Worm (Caenorhabditis elegans) whole organism, L4/young adult: ENCODE data around the gene yap-1.
A peak's percentile ranks its signal among the peaks of the same experiment; 100 is the strongest.

ENCODE experiments used
- W03F9.2 ChIP-seq: fragments of 150-350 bp; optimal IDR thresholded peaks from 2 replicates; lab custom pipeline; 2014; ENCODE audit warnings: missing biosample characterization, missing genetic modification characterization
- dao-5 ChIP-seq: sonication (generic microtip); optimal IDR thresholded peaks from 2 replicates; lab custom pipeline; 2016; ENCODE audit warnings: missing genotype, missing genetic modification characterization, moderate library complexity, missing compliant biosample characterization
- him-1 ChIP-seq: sonication (generic microtip); optimal IDR thresholded peaks from 2 replicates; lab custom pipeline; 2016; ENCODE audit warnings: missing genotype, missing genetic modification reagents, missing genetic modification characterization, missing compliant biosample characterization

yap-1 gene

ce11 chrX:10691643-10692042 is at the start of gene yap-1:
yap-1 (plus strand) TSS chrX:10691943.
- TF ChIP-seq W03F9.2 (tag; lab: Kevin White, UChicago) (no peak), him-1 (tag; lab: Kevin White, UChicago) (no peak), dao-5 (tag; lab: Kevin White, UChicago) (no peak)

- TF ChIP-seq him-1 (tag; lab: Kevin White, UChicago): no peak
- TF ChIP-seq dao-5 (tag; lab: Kevin White, UChicago): no peak
- no peak for TF ChIP-seq W03F9.2 (tag; lab: Kevin White, UChicago)
Measured at ce11 chrX:10645148-10645547, 46.6 kb upstream of the yap-1 start.

DNA sequence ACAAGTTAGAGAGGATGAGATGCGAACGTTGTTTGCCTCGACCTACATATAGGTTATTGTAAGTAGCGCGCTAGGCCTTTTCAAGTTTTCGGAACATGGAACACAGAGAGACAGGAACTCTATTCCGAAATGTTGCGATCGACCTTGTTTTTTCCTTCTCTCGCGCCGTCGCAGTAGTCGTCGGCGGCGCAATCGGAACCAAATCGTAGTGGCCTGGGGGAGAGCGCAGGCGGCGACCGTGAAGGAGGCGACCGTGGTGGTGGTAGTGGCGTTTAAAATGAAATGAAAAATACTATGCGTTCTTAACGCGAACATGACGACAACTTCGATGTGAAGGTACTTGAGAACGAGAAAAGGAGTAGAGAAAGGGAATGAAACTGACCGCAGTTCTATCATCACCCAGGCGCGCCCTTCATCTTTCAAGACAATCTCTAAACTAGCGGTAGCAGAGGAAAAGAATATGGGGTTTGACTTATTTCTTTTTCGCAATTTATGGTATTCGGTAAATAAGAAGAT is 44.1 kb upstream of the yap-1 start:
- TF ChIP-seq W03F9.2 (tag; lab: Kevin White, UChicago): no peak

DNA sequence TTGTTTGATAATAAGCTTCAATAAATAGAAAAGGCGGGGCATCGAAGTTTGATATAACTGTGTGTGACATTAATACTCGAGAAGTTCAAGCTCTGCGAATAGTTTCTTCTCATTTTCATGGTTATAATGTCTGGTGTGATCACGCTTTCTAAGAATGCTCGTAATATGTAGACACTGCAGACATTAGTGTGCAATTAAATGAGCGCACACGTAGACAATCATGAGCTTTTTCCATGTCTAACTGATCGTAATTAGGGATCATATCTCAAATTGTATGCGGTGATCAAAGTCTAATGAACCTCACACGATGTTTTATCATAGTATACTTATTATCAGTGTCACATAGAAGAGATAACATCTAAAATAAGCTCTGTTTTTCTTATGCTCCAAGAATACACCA is 41.6 kb upstream of the yap-1 start:
- TF ChIP-seq him-1 (tag; lab: Kevin White, UChicago) (no peak), dao-5 (tag; lab: Kevin White, UChicago) (no peak), W03F9.2 (tag; lab: Kevin White, UChicago) (no peak)

ce11 chrX:10656604-10657003 is 35.1 kb upstream of the yap-1 start:
- TF ChIP-seq dao-5 (tag; lab: Kevin White, UChicago) (no peak), W03F9.2 (tag; lab: Kevin White, UChicago) (no peak), him-1 (tag; lab: Kevin White, UChicago) (no peak)

ce11 chrX:10659508-10659907 is 32.2 kb upstream of the yap-1 start:
- TF ChIP-seq dao-5 (tag; lab: Kevin White, UChicago) (no peak), him-1 (tag; lab: Kevin White, UChicago) (no peak), W03F9.2 (tag; lab: Kevin White, UChicago) (no peak)

DNA sequence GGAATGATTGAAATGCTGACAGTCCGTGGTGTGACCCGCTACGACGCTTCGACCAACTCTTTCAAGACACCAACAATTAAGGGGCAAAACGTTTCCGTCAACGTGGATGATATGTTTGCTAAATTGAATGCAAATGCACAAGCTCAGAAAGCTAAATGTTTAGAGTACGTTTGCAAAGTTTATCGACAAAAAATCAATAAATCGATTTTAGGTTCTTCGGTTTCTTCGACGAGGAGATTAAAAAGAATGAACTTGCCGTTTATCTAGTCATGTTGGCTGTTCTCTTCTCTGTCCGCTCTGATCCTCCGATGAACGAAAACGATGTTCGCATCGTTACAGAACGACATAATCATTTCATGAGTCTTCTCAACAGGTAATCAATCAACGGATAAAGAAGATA is 27.0 kb upstream of the yap-1 start:
- TF ChIP-seq dao-5 (tag; lab: Kevin White, UChicago): no peak
- TF ChIP-seq him-1 (tag; lab: Kevin White, UChicago): no peak
- no peak for TF ChIP-seq W03F9.2 (tag; lab: Kevin White, UChicago)

DNA sequence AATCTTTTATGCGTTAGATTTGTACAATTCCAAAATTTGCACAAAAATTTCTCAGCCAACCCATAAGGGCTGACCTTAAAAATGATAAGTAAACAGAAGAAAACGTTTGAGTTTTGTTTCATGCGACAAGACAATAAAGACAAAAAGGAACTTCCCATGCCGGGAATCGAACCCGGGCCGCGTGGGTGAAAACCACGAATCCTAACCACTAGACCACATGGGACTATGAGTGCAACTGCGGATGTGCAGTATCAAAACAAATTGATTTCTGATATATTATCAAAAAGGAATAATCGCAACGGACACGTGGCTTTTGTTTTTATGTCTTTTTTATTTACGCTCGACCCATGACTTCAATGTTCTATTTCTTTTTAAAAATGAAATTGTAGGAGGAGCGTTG is 24.9 kb upstream of the yap-1 start:
- TF ChIP-seq W03F9.2 (tag; lab: Kevin White, UChicago) (no peak), him-1 (tag; lab: Kevin White, UChicago) (no peak), dao-5 (tag; lab: Kevin White, UChicago) (no peak)

- TF ChIP-seq W03F9.2 (tag; lab: Kevin White, UChicago): no peak
- TF ChIP-seq dao-5 (tag; lab: Kevin White, UChicago): no peak
- TF ChIP-seq him-1 (tag; lab: Kevin White, UChicago): no peak
Measured at ce11 chrX:10667424-10668291, 24.1 kb upstream of the yap-1 start.

DNA sequence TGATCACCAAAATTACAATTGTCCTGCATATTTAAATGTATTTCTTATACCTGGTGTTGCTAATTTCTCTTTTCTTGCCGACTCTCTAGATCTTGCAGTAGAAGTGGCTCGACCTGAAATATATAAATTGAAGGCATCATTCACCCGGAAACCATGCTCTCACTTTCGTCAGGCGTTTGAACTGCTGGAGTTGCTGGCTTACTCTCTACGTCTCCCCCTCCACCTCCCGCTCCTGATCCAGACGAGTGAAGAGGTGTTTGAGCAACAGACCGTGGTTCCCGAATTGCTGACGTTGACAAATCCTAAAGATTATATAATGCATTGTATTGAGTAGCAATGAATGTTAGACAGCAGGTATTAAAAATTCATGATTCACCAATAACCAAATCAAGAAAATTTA is 21.5 kb upstream of the yap-1 start:
- TF ChIP-seq him-1 (tag; lab: Kevin White, UChicago) (no peak), dao-5 (tag; lab: Kevin White, UChicago) (no peak), W03F9.2 (tag; lab: Kevin White, UChicago) (no peak)

ce11 chrX:10674199-10674598 is 17.5 kb upstream of the yap-1 start, which contains the start of gene F13E6.2:
F13E6.2 (minus strand) TSS chrX:10674299.
- no peak for TF ChIP-seq him-1 (tag; lab: Kevin White, UChicago)
- no peak for TF ChIP-seq dao-5 (tag; lab: Kevin White, UChicago)
- TF ChIP-seq W03F9.2 (tag; lab: Kevin White, UChicago): no peak

ce11 chrX:10675376-10675775 is 16.4 kb upstream of the yap-1 start:
- no peak for TF ChIP-seq W03F9.2 (tag; lab: Kevin White, UChicago)
- TF ChIP-seq him-1 (tag; lab: Kevin White, UChicago): peak; percentile 12

- TF ChIP-seq dao-5 (tag; lab: Kevin White, UChicago) (no peak), W03F9.2 (tag; lab: Kevin White, UChicago) (no peak), him-1 (tag; lab: Kevin White, UChicago) (no peak)
Measured at ce11 chrX:10675952-10676351, 15.8 kb upstream of the yap-1 start.

ce11 chrX:10677009-10677408 is 14.7 kb upstream of the yap-1 start, which contains the start of gene F13E6.1:
F13E6.1 (minus strand) TSS chrX:10677109.
- TF ChIP-seq him-1 (tag; lab: Kevin White, UChicago) (no peak), W03F9.2 (tag; lab: Kevin White, UChicago) (no peak), dao-5 (tag; lab: Kevin White, UChicago) (no peak)
